Worm (Caenorhabditis elegans): ENCODE results near the gene srlf-30.

- no peak for TF ChIP-seq elt-3 (tag; optimal IDR thresholded peaks at IDR 0.05)
- TF ChIP-seq ceh-8 (GFP tag; optimal IDR thresholded peaks at IDR 0.05), result no peak
- no peak for TF ChIP-seq mdl-1 (tag; optimal IDR thresholded peaks at IDR 0.05)
- no peak for TF ChIP-seq nhr-237 (tag; optimal IDR thresholded peaks at IDR 0.05)
- TF ChIP-seq pqm-1 (tag; optimal IDR thresholded peaks at IDR 0.05), result no peak
- no peak for TF ChIP-seq ztf-11 (tag; optimal IDR thresholded peaks at IDR 0.05)
- no peak for TF ChIP-seq nhr-12 (tag; optimal IDR thresholded peaks at IDR 0.05)
These were observed 49.0 kb upstream of the srlf-30 start for ce11 chrIV:10851136-10851535.

All from whole organism, L1 larva.